Worm (Caenorhabditis elegans): ENCODE results near the gene F27B3.8.
"Not testable (repeated sequence)": the region's sequence is repeated elsewhere in the genome, so short reads cannot be mapped to it uniquely, and the experiment has no call there.

DNA sequence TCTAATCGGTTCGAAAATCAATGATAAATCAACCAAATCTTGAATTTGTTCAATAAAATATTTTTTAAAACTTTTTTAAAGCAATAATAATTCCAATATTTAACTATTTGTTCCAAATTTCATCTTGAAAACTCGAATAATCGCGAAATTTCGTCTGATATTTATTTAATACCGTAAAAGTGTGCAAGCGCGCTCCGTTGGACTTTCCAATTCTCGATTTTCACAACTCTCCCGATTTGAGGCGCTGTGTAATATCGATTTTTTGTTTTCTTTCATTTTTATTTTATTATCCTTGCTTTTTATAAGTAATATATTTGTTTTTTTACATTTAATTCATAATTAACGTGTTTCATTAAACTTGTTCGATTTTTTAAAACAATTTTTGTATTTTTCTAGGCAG is 48.4 kb downstream of the F27B3.8 start:
- TF ChIP-seq klf-2 (GFP tag; conservative IDR thresholded peaks at IDR 0.05); flt-1 (GFP tag; IDR thresholded peaks at IDR 0.05): not testable (repeated sequence)
- TF ChIP-seq T22C8.4 (GFP tag; IDR thresholded peaks at IDR 0.05): 0 out of 2 replicates have a peak, but pooled peaks have one; percentile 44
